Worm (Caenorhabditis elegans) whole organism, L3 larva: Measurements from ENCODE around the gene mtl-2.

Source experiments
- R02D3.7 ChIP-seq: fragments of 150-350 bp; optimal IDR thresholded peaks from 2 replicates; lab custom pipeline; 2014; ENCODE audit warnings: missing biosample characterization, missing genetic modification characterization
- fkh-10 ChIP-seq: sonication (generic microtip); optimal IDR thresholded peaks from 2 replicates; lab custom pipeline; 2017; ENCODE audit warnings: missing biosample characterization, missing genetic modification reagents, missing genetic modification characterization
- jun-1 ChIP-seq: fragments of 150-350 bp; optimal IDR thresholded peaks from 2 replicates; lab custom pipeline; 2014; ENCODE audit warnings: missing biosample characterization, missing genetic modification reagents, missing genetic modification characterization
- lin-15B ChIP-seq: fragments of 150-350 bp; optimal IDR thresholded peaks from 2 replicates; lab custom pipeline; 2014; ENCODE audit warnings: missing biosample characterization, missing genetic modification characterization
- nhr-12 ChIP-seq: fragments of 150-350 bp; optimal IDR thresholded peaks from 2 replicates; lab custom pipeline; 2014; ENCODE audit warnings: missing biosample characterization, missing genetic modification characterization
- nhr-28 ChIP-seq: fragments of 150-350 bp; optimal IDR thresholded peaks from 2 replicates; lab custom pipeline; 2014; ENCODE audit warnings: missing biosample characterization, missing genetic modification characterization
- ztf-11 ChIP-seq: fragments of 150-350 bp; optimal IDR thresholded peaks from 2 replicates; lab custom pipeline; 2014; ENCODE audit warnings: missing biosample characterization, missing genetic modification characterization

ce11 chrV:14033649-14034048 lies 15.2 kb upstream of the mtl-2 start, which contains the start of gene ins-10:
- TF ChIP-seq fkh-10 (GFP tag; lab: Kevin White, UChicago) (no peak), lin-15B (tag; lab: Kevin White, UChicago) (no peak), jun-1 (tag; lab: Kevin White, UChicago) (no peak), R02D3.7 (tag; lab: Kevin White, UChicago) (no peak), ztf-11 (no peak), nhr-28 (tag; lab: Kevin White, UChicago) (no peak), nhr-12 (tag; lab: Kevin White, UChicago) (no peak)
